Fruit fly (Drosophila melanogaster) whole organism, adult: ENCODE results near the gene Syn.

ENCODE experiments used
- CG12768 ChIP-seq: fragments of 200-800 bp; sonication (Bioruptor generic); optimal IDR thresholded peaks from 2 replicates; lab custom pipeline; 2017; ENCODE audit warnings: missing biosample characterization, missing genetic modification characterization, mild to moderate bottlenecking, moderate library complexity, missing genetic modification reagents
- CG5204 ChIP-seq: fragments of 200-800 bp; sonication (Bioruptor generic); optimal IDR thresholded peaks from 2 replicates; lab custom pipeline; 2016; ENCODE audit warnings: missing biosample characterization, missing genetic modification characterization
- CG7045 ChIP-seq: fragments of 200-800 bp; sonication (Bioruptor generic); optimal IDR thresholded peaks from 2 replicates; lab custom pipeline; 2017; ENCODE audit warnings: missing biosample characterization, mild to moderate bottlenecking, missing genetic modification characterization
- CG7101 ChIP-seq: fragments of 200-800 bp; sonication (Bioruptor generic); optimal IDR thresholded peaks from 2 replicates; lab custom pipeline; 2018; ENCODE audit warnings: missing biosample characterization, mild to moderate bottlenecking, missing genetic modification characterization, moderate library complexity
- Clk ChIP-seq: fragments of 200-800 bp; sonication (Bioruptor generic); optimal IDR thresholded peaks from 2 replicates; lab custom pipeline; 2017; ENCODE audit warnings: missing biosample characterization, missing genetic modification characterization
- Hr96 ChIP-seq: fragments of 200-800 bp; sonication (Bioruptor generic); optimal IDR thresholded peaks from 2 replicates; lab custom pipeline; 2016; ENCODE audit warnings: missing biosample characterization, missing genetic modification characterization
- bab1 ChIP-seq: fragments of 200-800 bp; sonication (Bioruptor generic); optimal IDR thresholded peaks from 3 replicates; lab custom pipeline; 2019; ENCODE audit warnings: missing biosample characterization, mild to moderate bottlenecking, missing genetic modification characterization, moderate library complexity
- kay ChIP-seq: fragments of 200-800 bp; sonication (Bioruptor generic); peaks from one replicate; lab custom pipeline; 2016; ENCODE audit warnings: missing biosample characterization, missing genetic modification characterization, borderline replicate concordance
- pad ChIP-seq: fragments of 200-800 bp; sonication (Bioruptor generic); optimal IDR thresholded peaks from 3 replicates; lab custom pipeline; 2017; ENCODE audit warnings: missing biosample characterization, missing genetic modification characterization, mild to moderate bottlenecking, moderate library complexity, missing genetic modification reagents
- tj ChIP-seq: fragments of 200-800 bp; sonication (Bioruptor generic); optimal IDR thresholded peaks from 3 replicates; lab custom pipeline; 2017; ENCODE audit warnings: missing biosample characterization, mild to moderate bottlenecking, missing genetic modification characterization, moderate library complexity
- toe ChIP-seq: fragments of 200-800 bp; sonication (Bioruptor generic); optimal IDR thresholded peaks from 2 replicates; lab custom pipeline; 2016; ENCODE audit warnings: missing biosample characterization, missing genetic modification characterization

DNA sequence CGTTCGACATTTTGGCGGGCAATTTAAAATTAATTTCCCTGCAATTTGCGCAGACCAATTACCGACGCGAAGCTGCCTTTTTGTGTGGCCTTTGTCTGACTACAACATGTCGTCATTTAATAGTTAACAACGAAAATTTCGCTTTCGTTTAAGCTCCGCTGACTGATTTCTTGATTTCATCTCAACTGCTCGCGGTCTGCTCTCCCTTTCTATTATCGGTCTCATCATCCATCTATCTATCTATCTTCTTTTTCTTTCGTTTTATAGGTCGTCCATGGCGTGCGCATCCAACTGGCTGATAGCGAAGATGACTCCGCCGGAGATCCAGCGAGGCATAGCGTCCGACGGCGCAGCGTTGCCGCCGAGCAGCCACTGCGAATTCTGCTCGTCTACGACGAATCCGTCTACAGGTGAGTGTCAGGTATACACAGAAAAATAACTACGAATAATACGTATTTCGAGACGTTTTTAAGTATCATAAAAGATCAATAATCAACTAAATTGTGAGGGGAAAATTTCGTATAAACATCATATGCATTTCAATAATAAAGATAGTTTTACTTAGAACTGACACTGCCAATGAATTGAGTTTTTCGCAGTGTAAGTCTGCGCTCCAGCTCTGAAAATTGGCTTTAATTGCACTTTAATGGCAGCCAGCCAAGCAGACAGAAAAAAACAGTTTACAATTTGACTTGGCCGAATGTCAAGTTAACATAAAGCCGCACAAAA lies 36.4 kb upstream of the Syn start:
- TF ChIP-seq CG7101 (tag; lab: Kevin White, UChicago) (no peak), bab1 (GFP tag; lab: Kevin White, UChicago) (no peak), tj (GFP tag; lab: Kevin White, UChicago) (no peak), toe (GFP tag; lab: Kevin White, UChicago) (no peak), Clk (GFP tag; lab: Kevin White, UChicago) (no peak), Hr96 (GFP tag; lab: Kevin White, UChicago) (no peak), pad (GFP tag; lab: Kevin White, UChicago) (no peak), kay (no peak), CG5204 (GFP tag; lab: Kevin White, UChicago) (no peak), CG7045 (GFP tag; lab: Kevin White, UChicago) (no peak), CG12768 (GFP tag; lab: Kevin White, UChicago) (no peak)
